Worm (Caenorhabditis elegans): ENCODE measurements around the gene ZK1058.3.

DNA sequence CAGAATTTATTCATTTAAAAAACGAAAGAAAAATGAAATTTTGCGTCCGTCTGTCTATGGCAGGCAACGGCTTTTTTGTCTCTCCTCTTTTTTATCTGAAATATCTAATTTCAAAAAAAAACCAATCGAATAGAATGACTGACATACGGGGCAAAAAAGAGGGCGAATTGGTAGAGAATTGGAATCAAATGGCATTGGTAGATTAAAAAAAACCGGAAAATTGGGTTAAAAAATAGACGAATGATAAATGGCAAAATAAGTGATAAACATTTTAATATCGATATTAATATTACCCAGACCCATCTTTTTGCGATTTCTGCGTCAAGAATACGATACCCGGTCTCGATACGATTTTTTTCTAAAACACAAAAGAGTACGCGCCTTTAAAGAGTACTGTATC lies 17.1 kb upstream of the ZK1058.3 start, which contains the start of gene tir-1:
- no peak for TF ChIP-seq ama-1 (optimal IDR thresholded peaks at IDR 0.05)
- no peak for TF ChIP-seq B0310.2 (tag; optimal IDR thresholded peaks at IDR 0.05)
- no peak for TF ChIP-seq scrt-1 (GFP tag; IDR thresholded peaks at IDR 0.05)
- no peak for TF ChIP-seq hnd-1 (tag; optimal IDR thresholded peaks at IDR 0.05)
- no peak for TF ChIP-seq tra-4 (tag; optimal IDR thresholded peaks at IDR 0.05)
- no peak for TF ChIP-seq tbx-11 (GFP tag; IDR thresholded peaks at IDR 0.05)
- TF ChIP-seq ceh-36 (tag; optimal IDR thresholded peaks at IDR 0.05): no peak
- TF ChIP-seq sea-1 (GFP tag; conservative IDR thresholded peaks at IDR 0.05): no peak
